Worm (Caenorhabditis elegans) whole organism, midembryonic: ENCODE data around the gene C27B7.2.

Experiments
- tab-1 ChIP-seq: fragments of 200-800 bp; sonication (Bioruptor generic); IDR thresholded peaks from 2 replicates; pipeline ENCODE4 v1.3.6; 2022; ENCODE audit warnings: missing genetic modification characterization, missing compliant biosample characterization
- ztf-29 ChIP-seq: fragments of 200-800 bp; sonication (Bioruptor generic); IDR thresholded peaks from 2 replicates; pipeline ENCODE4 v1.3.6; 2022; ENCODE audit warnings: missing genetic modification reagents, missing genetic modification characterization, missing compliant biosample characterization

DNA sequence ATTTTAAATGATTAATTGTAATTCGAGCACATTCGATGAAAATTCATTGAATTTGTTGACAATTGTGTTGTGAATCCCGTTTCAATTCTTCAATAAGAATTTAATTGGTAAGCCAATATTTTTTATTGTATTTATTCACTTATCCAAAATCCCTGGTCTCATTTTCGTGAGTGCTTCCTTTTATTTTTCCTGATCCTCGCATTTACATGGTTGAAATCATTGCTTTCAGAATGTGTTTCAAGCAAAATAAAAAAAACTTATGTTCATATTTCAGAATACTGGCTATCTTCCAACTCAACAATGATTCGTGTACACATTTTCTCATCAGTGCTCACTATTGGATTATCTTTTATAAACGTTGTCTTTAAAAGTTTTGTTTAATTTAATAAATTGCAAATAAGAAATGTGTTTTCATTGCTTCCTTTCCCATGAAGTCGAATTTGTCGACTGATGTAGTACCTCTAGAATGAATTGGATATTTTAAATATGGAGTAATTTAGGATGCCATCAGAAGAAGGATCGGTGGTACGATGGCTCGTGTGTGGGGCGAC lies 37.4 kb downstream of the C27B7.2 start, which contains the start of the genes D1046.18 and slc-25A26:
- TF ChIP-seq ztf-29 (GFP tag; lab: Robert Waterston, UW) (no peak), tab-1 (GFP tag; lab: Robert Waterston, UW) (no peak)
